Comparison of ENCODE assay signal across 5 worm cellular contexts in genomic region chrIII:1201958-1202596, ce11.
TF ChIP-seq lines count a peak whose summit lies in the region.

TSS of gene mrpl-45 (minus strand) at chrIII:1202008.
TSS of gene Y119D3B.12 (plus strand) at chrIII:1202546.

TF ChIP-seq in whole organism, L1 larva, 84 proteins besides CTCF, POLR2A, EP300 and RAD21 (continues in another document):
- TF ChIP-seq nhr-77 (tag; optimal IDR thresholded peaks at IDR 0.05; lab: Kevin White, UChicago): peak; percentile 53
- TF ChIP-seq ceh-88 (GFP tag; IDR thresholded peaks at IDR 0.05; lab: Robert Waterston, UW): 0 out of 2 replicates have a peak, but pooled peaks have one; percentile 22
- peak; percentile 61 for TF ChIP-seq aly-2 (tag; optimal IDR thresholded peaks at IDR 0.05; lab: Kevin White, UChicago)
- peak; percentile 85 for TF ChIP-seq xbp-1 (tag; optimal IDR thresholded peaks at IDR 0.05; lab: Kevin White, UChicago)
- TF ChIP-seq hlh-4 (tag; optimal IDR thresholded peaks at IDR 0.05; lab: Kevin White, UChicago): no peak
- no peak for TF ChIP-seq nhr-76 (tag; optimal IDR thresholded peaks at IDR 0.05; lab: Kevin White, UChicago)
- TF ChIP-seq elt-3 (tag; optimal IDR thresholded peaks at IDR 0.05; lab: Kevin White, UChicago): peak in 2 of 6 experiments; percentile 67 to 79
- no peak for TF ChIP-seq Y116A8C.19 (tag; optimal IDR thresholded peaks at IDR 0.05; lab: Kevin White, UChicago; ENCODE audit: borderline replicate concordance)
- TF ChIP-seq jun-1 (tag; optimal IDR thresholded peaks at IDR 0.05; lab: Kevin White, UChicago): no peak
- TF ChIP-seq ztf-4 (tag; optimal IDR thresholded peaks at IDR 0.05; lab: Kevin White, UChicago): no peak
- peak; percentile 5 to 52 for TF ChIP-seq ztf-11 (tag; optimal IDR thresholded peaks at IDR 0.05; lab: Kevin White, UChicago)
- TF ChIP-seq snu-23 (GFP tag; optimal IDR thresholded peaks at IDR 0.05; lab: Kevin White, UChicago): peak; percentile 90
- peak; percentile 53 for TF ChIP-seq unc-130 (tag; optimal IDR thresholded peaks at IDR 0.05; lab: Kevin White, UChicago)
- no peak for TF ChIP-seq nhr-12 (tag; optimal IDR thresholded peaks at IDR 0.05; lab: Kevin White, UChicago)
- TF ChIP-seq fkh-8 (tag; optimal IDR thresholded peaks at IDR 0.05; lab: Kevin White, UChicago): peak; percentile 46
- TF ChIP-seq nhr-71 (tag; optimal IDR thresholded peaks at IDR 0.05; lab: Kevin White, UChicago): no peak
- TF ChIP-seq nhr-19 (GFP tag; conservative IDR thresholded peaks at IDR 0.05; lab: Robert Waterston, UW): peak; percentile 77
- no peak for TF ChIP-seq egl-27 (tag; optimal IDR thresholded peaks at IDR 0.05; lab: Kevin White, UChicago)

TF ChIP-seq in whole organism, L3 larva, 47 proteins besides CTCF, POLR2A, EP300 and RAD21 (continues in another document):
- TF ChIP-seq ceh-28 (tag; optimal IDR thresholded peaks at IDR 0.05; lab: Kevin White, UChicago) (peak; percentile 68), pha-4 (tag; optimal IDR thresholded peaks at IDR 0.05; lab: Kevin White, UChicago) (peak; percentile 91), elt-1 (tag; optimal IDR thresholded peaks at IDR 0.05; lab: Kevin White, UChicago) (peak; percentile 59), nhr-23 (tag; optimal IDR thresholded peaks at IDR 0.05; lab: Kevin White, UChicago) (peak; percentile 67), hmg-11 (tag; optimal IDR thresholded peaks at IDR 0.05; lab: Kevin White, UChicago) (peak; percentile 61), nhr-76 (tag; optimal IDR thresholded peaks at IDR 0.05; lab: Kevin White, UChicago) (no peak), eor-1 (tag; optimal IDR thresholded peaks at IDR 0.05; lab: Kevin White, UChicago) (no peak), ceh-9 (tag; optimal IDR thresholded peaks at IDR 0.05; lab: Kevin White, UChicago) (no peak), ceh-82 (tag; optimal IDR thresholded peaks at IDR 0.05; lab: Kevin White, UChicago) (peak; percentile 2), unc-62 (GFP tag; optimal IDR thresholded peaks at IDR 0.05; lab: Kevin White, UChicago) (no peak), nhr-237 (tag; optimal IDR thresholded peaks at IDR 0.05; lab: Kevin White, UChicago) (no peak), jun-1 (tag; optimal IDR thresholded peaks at IDR 0.05; lab: Kevin White, UChicago) (peak; percentile 29), elt-2 (tag; optimal IDR thresholded peaks at IDR 0.05; lab: Kevin White, UChicago) (peak; percentile 22), sea-2 (GFP tag; optimal IDR thresholded peaks at IDR 0.05; lab: Kevin White, UChicago) (no peak), zag-1 (tag; optimal IDR thresholded peaks at IDR 0.05; lab: Kevin White, UChicago) (no peak), snpc-4 (tag; optimal IDR thresholded peaks at IDR 0.05; lab: Kevin White, UChicago) (peak; percentile 74), nhr-28 (tag; optimal IDR thresholded peaks at IDR 0.05; lab: Kevin White, UChicago) (no peak), pqm-1 (tag; optimal IDR thresholded peaks at IDR 0.05; lab: Kevin White, UChicago) (peak; percentile 22), R02D3.7 (tag; optimal IDR thresholded peaks at IDR 0.05; lab: Kevin White, UChicago) (peak; percentile 70)

TF ChIP-seq in whole organism, early embryonic, 17 proteins besides CTCF, POLR2A, EP300 and RAD21:
- TF ChIP-seq aly-1 (tag; optimal IDR thresholded peaks at IDR 0.05; lab: Kevin White, UChicago) (no peak), F13C5.2 (tag; optimal IDR thresholded peaks at IDR 0.05; lab: Kevin White, UChicago) (peak; percentile 69), sea-1 (GFP tag; conservative IDR thresholded peaks at IDR 0.05; lab: Robert Waterston, UW) (0 out of 2 replicates have a peak, but pooled peaks have one; percentile 42), hmg-4 (GFP tag; optimal IDR thresholded peaks at IDR 0.05; lab: Kevin White, UChicago) (peak; percentile 8), flt-1 (GFP tag; IDR thresholded peaks at IDR 0.05; lab: Robert Waterston, UW) (0 out of 2 replicates have a peak, but pooled peaks have one; percentile 49), hnd-1 (tag; optimal IDR thresholded peaks at IDR 0.05; lab: Kevin White, UChicago) (no peak), hmbx-1 (tag; optimal IDR thresholded peaks at IDR 0.05; lab: Kevin White, UChicago) (no peak), tbx-11 (GFP tag; IDR thresholded peaks at IDR 0.05; lab: Robert Waterston, UW) (no peak), pes-1 (GFP tag; IDR thresholded peaks at IDR 0.05; lab: Robert Waterston, UW) (peak; percentile 64; the same call in 1 of the 2 replicates)

TF ChIP-seq in whole organism, midembryonic, 9 proteins besides CTCF, POLR2A, EP300 and RAD21:
- TF ChIP-seq flt-1 (GFP tag; IDR thresholded peaks at IDR 0.05; lab: Robert Waterston, UW) (0 out of 2 replicates have a peak, but pooled peaks have one; percentile 59), tab-1 (GFP tag; IDR thresholded peaks at IDR 0.05; lab: Robert Waterston, UW) (no peak), ztf-23 (GFP tag; IDR thresholded peaks at IDR 0.05; lab: Robert Waterston, UW) (peak; percentile 67; the same call in 1 of the 2 replicates), ref-1 (GFP tag; conservative IDR thresholded peaks at IDR 0.05; lab: Robert Waterston, UW) (no peak), T22C8.4 (GFP tag; IDR thresholded peaks at IDR 0.05; lab: Robert Waterston, UW) (peak; percentile 37; the same call in 1 of the 2 replicates), cog-1 (tag; optimal IDR thresholded peaks at IDR 0.05; lab: Kevin White, UChicago) (peak; percentile 63), ztf-29 (GFP tag; IDR thresholded peaks at IDR 0.05; lab: Robert Waterston, UW) (no peak), klf-2 (GFP tag; conservative IDR thresholded peaks at IDR 0.05; lab: Robert Waterston, UW) (no peak), med-1 (GFP tag; optimal IDR thresholded peaks at IDR 0.05; lab: Kevin White, UChicago; ENCODE audit: insufficient read depth) (no peak)
TF ChIP-seq in whole organism, midembryonic: peak in this region for 4.

TF ChIP-seq in whole organism, young adult, 124 proteins besides CTCF, POLR2A, EP300 and RAD21 (continues in another document):
- TF ChIP-seq F23B12.7 (tag; optimal IDR thresholded peaks at IDR 0.05; lab: Kevin White, UChicago; ENCODE audit: insufficient read depth) (peak; percentile 46), gei-17 (GFP tag; optimal IDR thresholded peaks at IDR 0.05; lab: Kevin White, UChicago) (peak; percentile 29), aptf-3 (GFP tag; IDR thresholded peaks at IDR 0.05; lab: Robert Waterston, UW) (no peak), B0261.1 (tag; optimal IDR thresholded peaks at IDR 0.05; lab: Kevin White, UChicago) (no peak), F33H1.4 (GFP tag; IDR thresholded peaks at IDR 0.05; lab: Robert Waterston, UW) (no peak), unc-130 (GFP tag; optimal IDR thresholded peaks at IDR 0.05; lab: Kevin White, UChicago) (no peak), die-1 (tag; optimal IDR thresholded peaks at IDR 0.05; lab: Kevin White, UChicago) (no peak), let-607 (tag; optimal IDR thresholded peaks at IDR 0.05; lab: Kevin White, UChicago) (no peak), ceh-91 (GFP tag; IDR thresholded peaks at IDR 0.05; lab: Robert Waterston, UW) (0 out of 2 replicates have a peak, but pooled peaks have one; percentile 16), ekl-4 (GFP tag; IDR thresholded peaks at IDR 0.05; lab: Robert Waterston, UW) (0 out of 2 replicates have a peak, but pooled peaks have one; percentile 55), lag-1 (GFP tag; IDR thresholded peaks at IDR 0.05; lab: Robert Waterston, UW) (no peak), madf-6 (GFP tag; IDR thresholded peaks at IDR 0.05; lab: Robert Waterston, UW) (peak; percentile 52; the same call in 1 of the 2 replicates), repo-1 (tag; optimal IDR thresholded peaks at IDR 0.05; lab: Kevin White, UChicago) (peak; percentile 19), B0336.3 (GFP tag; IDR thresholded peaks at IDR 0.05; lab: Robert Waterston, UW) (0 out of 2 replicates have a peak, but pooled peaks have one; percentile 49), C06A6.2 (GFP tag; conservative IDR thresholded peaks at IDR 0.05; lab: Robert Waterston, UW) (no peak), xnd-1 (tag; optimal IDR thresholded peaks at IDR 0.05; lab: Kevin White, UChicago) (no peak), egl-18 (GFP tag; IDR thresholded peaks at IDR 0.05; lab: Robert Waterston, UW) (no peak), tbx-9 (tag; optimal IDR thresholded peaks at IDR 0.05; lab: Kevin White, UChicago; ENCODE audit: borderline replicate concordance) (no peak), akir-1 (GFP tag; optimal IDR thresholded peaks at IDR 0.05; lab: Kevin White, UChicago) (no peak), lsl-1 (GFP tag; optimal IDR thresholded peaks at IDR 0.05; lab: Kevin White, UChicago) (peak; percentile 52), lir-1 (GFP tag; conservative IDR thresholded peaks at IDR 0.05; lab: Robert Waterston, UW) (0 out of 2 replicates have a peak, but pooled peaks have one; percentile 15), Y53G8AR.9 (GFP tag; conservative IDR thresholded peaks at IDR 0.05; lab: Robert Waterston, UW) (no peak), ztf-28 (GFP tag; IDR thresholded peaks at IDR 0.05; lab: Robert Waterston, UW) (peak; percentile 15; the same call in 1 of the 2 replicates), snpc-1.3 (tag; optimal IDR thresholded peaks at IDR 0.05; lab: Kevin White, UChicago; ENCODE audit: insufficient read depth) (peak; percentile 63), K11D2.4 (GFP tag; IDR thresholded peaks at IDR 0.05; lab: Robert Waterston, UW) (peak; percentile 74), nfya-2 (GFP tag; IDR thresholded peaks at IDR 0.05; lab: Robert Waterston, UW) (no peak), nfyb-1 (GFP tag; IDR thresholded peaks at IDR 0.05; lab: Robert Waterston, UW) (peak; percentile 71), bed-2 (GFP tag; IDR thresholded peaks at IDR 0.05; lab: Robert Waterston, UW) (no peak), snpc-3.4 (tag; optimal IDR thresholded peaks at IDR 0.05; lab: Kevin White, UChicago) (peak; percentile 43), snpc-4 (GFP tag; optimal IDR thresholded peaks at IDR 0.05; lab: Kevin White, UChicago) (no peak), snpc-4 (tag; optimal IDR thresholded peaks at IDR 0.05; lab: Kevin White, UChicago) (peak in 1 of 4 experiments; percentile 20), hlh-26 (GFP tag; conservative IDR thresholded peaks at IDR 0.05; lab: Robert Waterston, UW) (no peak), lin-35 (GFP tag; optimal IDR thresholded peaks at IDR 0.05; lab: Kevin White, UChicago) (peak in 1 of 3 experiments; percentile 71), mxl-1 (tag; optimal IDR thresholded peaks at IDR 0.05; lab: Kevin White, UChicago) (no peak), zim-3 (tag; optimal IDR thresholded peaks at IDR 0.05; lab: Kevin White, UChicago) (no peak), rec-8 (tag; optimal IDR thresholded peaks at IDR 0.05; lab: Kevin White, UChicago) (no peak), ztf-25 (GFP tag; IDR thresholded peaks at IDR 0.05; lab: Robert Waterston, UW) (no peak), hmg-1.2 (GFP tag; IDR thresholded peaks at IDR 0.05; lab: Robert Waterston, UW) (peak; percentile 56), cebp-1 (GFP tag; IDR thresholded peaks at IDR 0.05; lab: Robert Waterston, UW) (no peak), cebp-1 (tag; optimal IDR thresholded peaks at IDR 0.05; lab: Kevin White, UChicago) (peak; percentile 68), nhr-27 (tag; optimal IDR thresholded peaks at IDR 0.05; lab: Kevin White, UChicago) (no peak)

Comparison
In these comparisons a context has a peak if more than half of its experiments do, and no peak if none do; other contexts are left out.
1. Of the 8 proteins assayed by ChIP-seq in both whole organism, young adult and whole organism, L1 larva: peak only in whole organism, young adult: none; only in whole organism, L1 larva: unc-130; in both: dpl-1 and efl-1; in neither: 3; mixed calls (peak in some experiments, not most) for 2.